ENCODE assay signal across 5 worm cellular contexts in genomic region chrIV:5380140-5380539, ce11.
TF ChIP-seq lines count a peak whose summit lies in the region.

No protein-coding gene starts in this region.

TF ChIP-seq in whole organism, L1 larva, 84 proteins besides CTCF, POLR2A, EP300 and RAD21:
- TF ChIP-seq mep-1 (tag; optimal IDR thresholded peaks at IDR 0.05; lab: Kevin White, UChicago) (no peak), hpl-2 (GFP tag; optimal IDR thresholded peaks at IDR 0.05; lab: Kevin White, UChicago) (no peak), mef-2 (tag; optimal IDR thresholded peaks at IDR 0.05; lab: Kevin White, UChicago) (no peak), unc-86 (tag; optimal IDR thresholded peaks at IDR 0.05; lab: Kevin White, UChicago) (no peak), ceh-82 (tag; optimal IDR thresholded peaks at IDR 0.05; lab: Kevin White, UChicago) (no peak), blmp-1 (tag; optimal IDR thresholded peaks at IDR 0.05; lab: Kevin White, UChicago) (no peak), fkh-10 (GFP tag; optimal IDR thresholded peaks at IDR 0.05; lab: Kevin White, UChicago) (no peak), elt-2 (tag; optimal IDR thresholded peaks at IDR 0.05; lab: Kevin White, UChicago) (peak; percentile 61)

TF ChIP-seq in whole organism, L2 larva, 48 proteins besides CTCF, POLR2A, EP300 and RAD21:
- TF ChIP-seq ztf-4 (tag; optimal IDR thresholded peaks at IDR 0.05; lab: Kevin White, UChicago): no peak
- no peak for TF ChIP-seq ama-1 (optimal IDR thresholded peaks at IDR 0.05; lab: Kevin White, UChicago)
- no peak for TF ChIP-seq F13H6.1 (tag; optimal IDR thresholded peaks at IDR 0.05; lab: Kevin White, UChicago)
- peak; percentile 51 for TF ChIP-seq fos-1 (tag; optimal IDR thresholded peaks at IDR 0.05; lab: Kevin White, UChicago)
- no peak for TF ChIP-seq skn-1 (tag; optimal IDR thresholded peaks at IDR 0.05; lab: Kevin White, UChicago)
- TF ChIP-seq elt-1 (tag; optimal IDR thresholded peaks at IDR 0.05; lab: Kevin White, UChicago): no peak
- TF ChIP-seq lin-11 (tag; optimal IDR thresholded peaks at IDR 0.05; lab: Kevin White, UChicago): no peak

TF ChIP-seq in whole organism, L3 larva, 47 proteins besides CTCF, POLR2A, EP300 and RAD21:
- TF ChIP-seq elt-2 (tag; optimal IDR thresholded peaks at IDR 0.05; lab: Kevin White, UChicago) (peak; percentile 83), pqm-1 (tag; optimal IDR thresholded peaks at IDR 0.05; lab: Kevin White, UChicago) (peak; percentile 46), snpc-4 (tag; optimal IDR thresholded peaks at IDR 0.05; lab: Kevin White, UChicago) (no peak)

TF ChIP-seq in whole organism, L4 larva, 104 proteins besides CTCF, POLR2A, EP300 and RAD21:
- no peak for TF ChIP-seq daf-16 (GFP tag; optimal IDR thresholded peaks at IDR 0.05; lab: Kevin White, UChicago)
- TF ChIP-seq daf-16 (tag; optimal IDR thresholded peaks at IDR 0.05; lab: Kevin White, UChicago): peak; percentile 65
- no peak for TF ChIP-seq madf-5 (GFP tag; IDR thresholded peaks at IDR 0.05; lab: Robert Waterston, UW)
- 0 out of 2 replicates have a peak, but pooled peaks have one; percentile 16 for TF ChIP-seq php-3 (GFP tag; IDR thresholded peaks at IDR 0.05; lab: Robert Waterston, UW)
- peak; percentile 53 for TF ChIP-seq nhr-28 (tag; optimal IDR thresholded peaks at IDR 0.05; lab: Kevin White, UChicago)
- TF ChIP-seq ztf-11 (tag; optimal IDR thresholded peaks at IDR 0.05; lab: Kevin White, UChicago): no peak
- peak; percentile 77 for TF ChIP-seq dmd-6 (GFP tag; IDR thresholded peaks at IDR 0.05; lab: Robert Waterston, UW)
- TF ChIP-seq hlh-11 (tag; optimal IDR thresholded peaks at IDR 0.05; lab: Kevin White, UChicago): peak; percentile 14
- no peak for TF ChIP-seq aha-1 (tag; lab: Kevin White, UChicago)
- peak; percentile 61; the same call in 1 of the 2 replicates for TF ChIP-seq tra-1 (GFP tag; IDR thresholded peaks at IDR 0.05; lab: Robert Waterston, UW)
- no peak for TF ChIP-seq tag-97 (GFP tag; IDR thresholded peaks at IDR 0.05; lab: Robert Waterston, UW)
- peak; percentile 70 for TF ChIP-seq dve-1 (tag; optimal IDR thresholded peaks at IDR 0.05; lab: Kevin White, UChicago; ENCODE audit: insufficient read depth)
- no peak for TF ChIP-seq nhr-76 (tag; optimal IDR thresholded peaks at IDR 0.05; lab: Kevin White, UChicago)

TF ChIP-seq in whole organism, young adult, 124 proteins besides CTCF, POLR2A, EP300 and RAD21:
- TF ChIP-seq nhr-80 (tag; optimal IDR thresholded peaks at IDR 0.05; lab: Kevin White, UChicago): peak; percentile 67
- TF ChIP-seq ceh-27 (GFP tag; optimal IDR thresholded peaks at IDR 0.05; lab: Kevin White, UChicago): no peak
